Fruit fly (Drosophila melanogaster): Measurements from ENCODE around the gene Acsf3.

The Acsf3 gene

dm6 chrX:7306538-7307477 lies 22.0 kb upstream of the Acsf3 start (continued):
- TF ChIP-seq usp (GFP tag; optimal IDR thresholded peaks at IDR 0.05) (no peak), gsb-n (tag; optimal IDR thresholded peaks at IDR 0.05) (peak; percentile 92), CG15479 (GFP tag; optimal IDR thresholded peaks at IDR 0.05) (no peak), Kr (GFP tag; optimal IDR thresholded peaks at IDR 0.05) (peak; percentile 99), Stat92E (GFP tag; optimal IDR thresholded peaks at IDR 0.05) (no peak), sc (optimal IDR thresholded peaks at IDR 0.05) (no peak), sc (GFP tag; optimal IDR thresholded peaks at IDR 0.05) (peak; percentile 95), HmgZ (tag; optimal IDR thresholded peaks at IDR 0.05) (peak; percentile 39), onecut (GFP tag; IDR thresholded peaks at IDR 0.05) (peak; percentile 6; the same call in 1 of the 2 replicates), maf-S (GFP tag; optimal IDR thresholded peaks at IDR 0.05) (peak; percentile 63), abd-A (tag; optimal IDR thresholded peaks at IDR 0.05) (no peak), hth (optimal IDR thresholded peaks at IDR 0.05) (no peak), CG1602 (GFP tag; optimal IDR thresholded peaks at IDR 0.05) (peak; percentile 93), Ets97D (GFP tag; optimal IDR thresholded peaks at IDR 0.05) (peak; percentile 42), seq (GFP tag; IDR thresholded peaks at IDR 0.05) (peak; percentile 67; the same call in 1 of the 2 replicates), nerfin-2 (GFP tag; IDR thresholded peaks at IDR 0.05; ENCODE audit: partially characterized antibody) (no peak), otp (GFP tag; IDR thresholded peaks at IDR 0.05) (peak; percentile 19; the same call in 1 of the 3 replicates), CG17328 (GFP tag; IDR thresholded peaks at IDR 0.05) (peak; percentile 63; the same call in 1 of the 2 replicates), CG14860 (GFP tag; IDR thresholded peaks at IDR 0.05; ENCODE audit: partially characterized antibody) (no peak), CG15696 (tag; optimal IDR thresholded peaks at IDR 0.05) (peak; percentile 88), Sry-β (GFP tag; optimal IDR thresholded peaks at IDR 0.05) (peak; percentile 67), CG31441 (GFP tag; IDR thresholded peaks at IDR 0.05) (peak; percentile 97), CG3726 (GFP tag; IDR thresholded peaks at IDR 0.05) (peak; percentile 68; the same call in 2 of the 3 replicates), Elba2 (GFP tag; optimal IDR thresholded peaks at IDR 0.05) (no peak), cg (GFP tag; optimal IDR thresholded peaks at IDR 0.05) (peak; percentile 94), CG11085 (GFP tag; IDR thresholded peaks at IDR 0.05) (no peak; the same call in 1 of the 2 replicates), chif (GFP tag; optimal IDR thresholded peaks at IDR 0.05) (peak; percentile 76 to 89), CG13894 (tag; optimal IDR thresholded peaks at IDR 0.05) (peak; percentile 7), CG17359 (tag; optimal IDR thresholded peaks at IDR 0.05) (peak; percentile 90), tin (GFP tag; optimal IDR thresholded peaks at IDR 0.05) (peak; percentile 89), CG7839 (tag; optimal IDR thresholded peaks at IDR 0.05) (peak; percentile 94), CrebB (tag; optimal IDR thresholded peaks at IDR 0.05) (peak; percentile 28), fd102C (GFP tag; optimal IDR thresholded peaks at IDR 0.05) (peak; percentile 50), Hr39 (optimal IDR thresholded peaks at IDR 0.05) (no peak), Hsf (GFP tag; optimal IDR thresholded peaks at IDR 0.05) (peak; percentile 87), Tbp (GFP tag; optimal IDR thresholded peaks at IDR 0.05) (no peak), CG34376 (GFP tag; optimal IDR thresholded peaks at IDR 0.05) (no peak), Vsx1 (GFP tag; optimal IDR thresholded peaks at IDR 0.05) (peak; percentile 89), CG11093 (GFP tag; IDR thresholded peaks at IDR 0.05) (peak; percentile 80), eve (GFP tag; optimal IDR thresholded peaks at IDR 0.05) (no peak), Hr51 (GFP tag; optimal IDR thresholded peaks at IDR 0.05) (peak; percentile 65 to 96), Hr78 (GFP tag; optimal IDR thresholded peaks at IDR 0.05) (peak in 1 of 2 experiments; percentile 60), CG18476 (GFP tag; optimal IDR thresholded peaks at IDR 0.05) (peak; percentile 91), ara (GFP tag; IDR thresholded peaks at IDR 0.05) (peak; percentile 67), CG14965 (GFP tag; optimal IDR thresholded peaks at IDR 0.05; ENCODE audit: borderline replicate concordance) (peak; percentile 14), CG3281 (GFP tag; optimal IDR thresholded peaks at IDR 0.05) (peak; percentile 95), caup (GFP tag; optimal IDR thresholded peaks at IDR 0.05; ENCODE audit: severe bottlenecking) (peak; percentile 86)
